Fruit fly (Drosophila melanogaster) whole organism, embryonic: ENCODE measurements around the gene Abca3.

Experiments
- Bgb ChIP-seq: fragments of 200-800 bp; sonication (Bioruptor generic); IDR thresholded peaks from 2 replicates; pipeline ENCODE4 v1.3.6; 2022; ENCODE audit warnings: missing biosample characterization, missing genetic modification characterization; ENCODE audit not compliant: partially characterized antibody
- CG10147 ChIP-seq: fragments of 200-800 bp; sonication (Bioruptor generic); optimal IDR thresholded peaks from 2 replicates; lab custom pipeline; 2019; ENCODE audit warnings: missing biosample characterization, mild to moderate bottlenecking, missing genetic modification characterization, moderate library complexity
- CG10654 ChIP-seq: fragments of 200-800 bp; sonication (Bioruptor generic); optimal IDR thresholded peaks from 2 replicates; lab custom pipeline; 2016; ENCODE audit warnings: missing biosample characterization, missing genetic modification characterization
- CG10959 ChIP-seq: fragments of 200-800 bp; sonication (Bioruptor generic); IDR thresholded peaks from 2 replicates; pipeline ENCODE4 v1.3.6; 2022; ENCODE audit warnings: missing biosample characterization, missing genetic modification characterization
- CG11560 ChIP-seq: fragments of 200-800 bp; sonication (Bioruptor generic); IDR thresholded peaks from 3 replicates; pipeline ENCODE4 v1.3.6; 2022; ENCODE audit warnings: missing biosample characterization, missing genetic modification characterization
- CG1233 ChIP-seq: fragments of 200-800 bp; sonication (Bioruptor generic); optimal IDR thresholded peaks from 4 replicates; lab custom pipeline; 2018; ENCODE audit warnings: missing biosample characterization, mild to moderate bottlenecking, missing genetic modification characterization
- CG16863 ChIP-seq: fragments of 200-800 bp; sonication (Bioruptor generic); optimal IDR thresholded peaks from 3 replicates; lab custom pipeline; 2016; ENCODE audit warnings: missing biosample characterization, missing genetic modification characterization
- CG17359 ChIP-seq: fragments of 200-800 bp; sonication (Bioruptor generic); optimal IDR thresholded peaks from 3 replicates; lab custom pipeline; 2018; ENCODE audit warnings: missing biosample characterization, mild to moderate bottlenecking, missing genetic modification characterization, moderate library complexity
- CG2120 ChIP-seq: fragments of 200-800 bp; sonication (Bioruptor generic); optimal IDR thresholded peaks from 3 replicates; lab custom pipeline; 2016; ENCODE audit warnings: missing biosample characterization, missing genetic modification characterization
- CG2129 ChIP-seq: fragments of 200-800 bp; sonication (Bioruptor generic); IDR thresholded peaks from 2 replicates; pipeline ENCODE4 v1.3.6; 2022; ENCODE audit warnings: missing biosample characterization, missing genetic modification characterization; ENCODE audit not compliant: partially characterized antibody
- CG30431 ChIP-seq: fragments of 200-800 bp; sonication (Bioruptor generic); optimal IDR thresholded peaks from 2 replicates; lab custom pipeline; 2017; ENCODE audit warnings: missing biosample characterization, missing genetic modification characterization
- CG31441 ChIP-seq: fragments of 200-800 bp; sonication (Bioruptor generic); IDR thresholded peaks from 2 replicates; pipeline ENCODE4 v1.3.6; 2022; ENCODE audit warnings: missing biosample characterization, missing genetic modification characterization
- CG33213 ChIP-seq: fragments of 200-800 bp; sonication (Bioruptor generic); optimal IDR thresholded peaks from 3 replicates; lab custom pipeline; 2016; ENCODE audit warnings: missing biosample characterization, missing genetic modification characterization
- CG5953 ChIP-seq: fragments of 200-800 bp; sonication (Bioruptor generic); IDR thresholded peaks from 2 replicates; pipeline ENCODE4 v1.3.6; 2022; ENCODE audit warnings: missing biosample characterization, missing genetic modification characterization
- CG7745 ChIP-seq: fragments of 200-800 bp; sonication (Bioruptor generic); optimal IDR thresholded peaks from 2 replicates; lab custom pipeline; 2018; ENCODE audit warnings: missing biosample characterization, mild to moderate bottlenecking, missing genetic modification characterization, moderate library complexity
- CG9727 ChIP-seq: fragments of 200-800 bp; sonication (Bioruptor generic); optimal IDR thresholded peaks from 3 replicates; lab custom pipeline; 2017; ENCODE audit warnings: missing biosample characterization, mild to moderate bottlenecking, missing genetic modification characterization
- CoRest ChIP-seq: fragments of 200-800 bp; sonication (Bioruptor generic); optimal IDR thresholded peaks from 3 replicates; lab custom pipeline; 2018; ENCODE audit warnings: missing biosample characterization, mild to moderate bottlenecking, missing genetic modification characterization, moderate library complexity
- Dfd ChIP-seq, 2 experiments: fragments of >200 bp; optimal IDR thresholded peaks; 2 replicates each; lab custom pipeline; 2017; ENCODE audit warnings: missing biosample characterization in 2 of 2, missing genetic modification characterization in 2 of 2
- Doc3 ChIP-seq: fragments of 200-800 bp; sonication (Bioruptor generic); IDR thresholded peaks from 3 replicates; pipeline ENCODE4 v1.3.6; 2022; ENCODE audit warnings: missing biosample characterization, missing genetic modification characterization; ENCODE audit not compliant: partially characterized antibody
- Dref ChIP-seq: fragments of 200-800 bp; sonication (Bioruptor generic); IDR thresholded peaks from 2 replicates; pipeline ENCODE4 v1.3.6; 2022; ENCODE audit warnings: missing biosample characterization, missing genetic modification characterization
- Eip74EF ChIP-seq, 2 experiments: fragments of 200-800 bp in 1 of 2; fragments of >200 bp in 1 of 2; sonication (Bioruptor generic) in 1 of 2; optimal IDR thresholded peaks; 2 replicates each; lab custom pipeline; 2017 to 2019; ENCODE audit warnings: missing biosample characterization in 2 of 2, missing genetic modification characterization in 2 of 2, mild to moderate bottlenecking in 1 of 2, moderate library complexity in 1 of 2
- Elba2 ChIP-seq: fragments of 200-800 bp; sonication (Bioruptor generic); optimal IDR thresholded peaks from 3 replicates; lab custom pipeline; 2016; ENCODE audit warnings: missing biosample characterization, missing genetic modification characterization
- Fer2 ChIP-seq: fragments of 200-800 bp; sonication (Bioruptor generic); optimal IDR thresholded peaks from 2 replicates; lab custom pipeline; 2018; ENCODE audit warnings: missing biosample characterization, mild to moderate bottlenecking, missing genetic modification characterization, moderate library complexity
- Gug ChIP-seq: fragments of 200-800 bp; sonication (Bioruptor generic); IDR thresholded peaks from 4 replicates; pipeline ENCODE4 v1.3.6; 2022; ENCODE audit warnings: missing biosample characterization, missing genetic modification characterization
- Hr78 ChIP-seq, 2 experiments: fragments of 200-800 bp in 1 of 2; fragments of >200 bp in 1 of 2; sonication (Bioruptor generic) in 1 of 2; optimal IDR thresholded peaks; 2 replicates each; lab custom pipeline; 2017 to 2019; ENCODE audit warnings: missing biosample characterization in 2 of 2, missing genetic modification characterization in 2 of 2, mild to moderate bottlenecking in 1 of 2, moderate library complexity in 1 of 2
- Mes4 ChIP-seq: fragments of 200-800 bp; sonication (Bioruptor generic); optimal IDR thresholded peaks from 2 replicates; lab custom pipeline; 2016; ENCODE audit warnings: missing biosample characterization, missing genetic modification characterization
- Nf-YC ChIP-seq: fragments of 200-800 bp; optimal IDR thresholded peaks from 3 replicates; lab custom pipeline; 2019; ENCODE audit warnings: missing biosample characterization, mild to moderate bottlenecking, missing genetic modification characterization, moderate library complexity
- Scr ChIP-seq: fragments of 200-800 bp; sonication (Bioruptor generic); IDR thresholded peaks from 2 replicates; pipeline ENCODE4 v1.3.6; 2022; ENCODE audit warnings: missing biosample characterization, missing genetic modification characterization; ENCODE audit not compliant: partially characterized antibody
- Side ChIP-seq: fragments of 200-800 bp; sonication (Bioruptor generic); optimal IDR thresholded peaks from 2 replicates; lab custom pipeline; 2016; ENCODE audit warnings: missing biosample characterization, missing genetic modification characterization
- al ChIP-seq: fragments of 200-800 bp; sonication (Bioruptor generic); IDR thresholded peaks from 2 replicates; pipeline ENCODE4 v1.3.6; 2022; ENCODE audit warnings: missing biosample characterization, missing genetic modification characterization
- bigmax ChIP-seq: fragments of 200-800 bp; sonication (Bioruptor generic); optimal IDR thresholded peaks from 2 replicates; lab custom pipeline; 2018; ENCODE audit warnings: missing biosample characterization, mild to moderate bottlenecking, missing genetic modification characterization
- btn ChIP-seq: fragments of 200-800 bp; sonication (Bioruptor generic); optimal IDR thresholded peaks from 2 replicates; lab custom pipeline; 2016; ENCODE audit warnings: missing biosample characterization, missing genetic modification characterization
- cato ChIP-seq: fragments of 200-800 bp; sonication (Bioruptor generic); optimal IDR thresholded peaks from 2 replicates; lab custom pipeline; 2016; ENCODE audit warnings: missing biosample characterization, missing genetic modification characterization, borderline replicate concordance
- cg ChIP-seq: fragments of 200-800 bp; sonication (Bioruptor generic); optimal IDR thresholded peaks from 3 replicates; lab custom pipeline; 2019; ENCODE audit warnings: missing biosample characterization, mild to moderate bottlenecking, missing genetic modification characterization, moderate library complexity
- corto ChIP-seq: fragments of 200-800 bp; sonication (Bioruptor generic); optimal IDR thresholded peaks from 2 replicates; lab custom pipeline; 2016; ENCODE audit warnings: missing biosample characterization, mild to moderate bottlenecking, missing genetic modification characterization, moderate library complexity
- crp ChIP-seq, 2 experiments: fragments of 200-800 bp; sonication (Bioruptor generic); optimal IDR thresholded peaks; 2 replicates in 1 of 2; 3 replicates in 1 of 2; lab custom pipeline; 2017; ENCODE audit warnings: missing biosample characterization in 2 of 2, missing genetic modification characterization in 2 of 2, mild to moderate bottlenecking in 1 of 2, moderate library complexity in 1 of 2
- da ChIP-seq: fragments of 200-800 bp; sonication (Bioruptor generic); optimal IDR thresholded peaks from 2 replicates; lab custom pipeline; 2016; ENCODE audit warnings: missing biosample characterization, missing genetic modification characterization
- dati ChIP-seq: fragments of 200-800 bp; sonication (Bioruptor generic); IDR thresholded peaks from 2 replicates; pipeline ENCODE4 v1.3.6; 2022; ENCODE audit warnings: missing biosample characterization, missing genetic modification characterization
- ems ChIP-seq: fragments of 200-800 bp; sonication (Bioruptor generic); optimal IDR thresholded peaks from 3 replicates; lab custom pipeline; 2016; ENCODE audit warnings: missing biosample characterization, missing genetic modification characterization
- maf-S ChIP-seq: fragments of 200-800 bp; sonication (Bioruptor generic); optimal IDR thresholded peaks from 2 replicates; lab custom pipeline; 2016; ENCODE audit warnings: missing biosample characterization, missing genetic modification characterization
- pb ChIP-seq: fragments of 200-800 bp; sonication (Bioruptor generic); optimal IDR thresholded peaks from 3 replicates; lab custom pipeline; 2016; ENCODE audit warnings: missing biosample characterization, missing genetic modification characterization
- pnt ChIP-seq: fragments of 200-800 bp; sonication (Bioruptor generic); optimal IDR thresholded peaks from 3 replicates; lab custom pipeline; 2016; ENCODE audit warnings: missing biosample characterization, missing genetic modification characterization
- pzg ChIP-seq: fragments of 200-800 bp; sonication (Bioruptor generic); optimal IDR thresholded peaks from 3 replicates; lab custom pipeline; 2018; ENCODE audit warnings: missing biosample characterization, mild to moderate bottlenecking, missing genetic modification characterization, moderate library complexity
- sens-2 ChIP-seq: fragments of 200-800 bp; sonication (Bioruptor generic); IDR thresholded peaks from 2 replicates; pipeline ENCODE4 v1.3.6; 2022; ENCODE audit warnings: missing biosample characterization, missing genetic modification characterization
- tna ChIP-seq: fragments of 200-800 bp; sonication (Bioruptor generic); IDR thresholded peaks from 2 replicates; pipeline ENCODE4 v1.3.6; 2022; ENCODE audit warnings: missing biosample characterization, missing genetic modification characterization; ENCODE audit not compliant: partially characterized antibody
- tx ChIP-seq: fragments of 200-800 bp; sonication (Bioruptor generic); optimal IDR thresholded peaks from 2 replicates; lab custom pipeline; 2016; ENCODE audit warnings: missing biosample characterization, missing genetic modification characterization
- usp ChIP-seq: fragments of >200 bp; optimal IDR thresholded peaks from 2 replicates; lab custom pipeline; 2017; ENCODE audit warnings: missing biosample characterization, missing genetic modification characterization
- z ChIP-seq: fragments of 200-800 bp; sonication (Bioruptor generic); IDR thresholded peaks from 3 replicates; pipeline ENCODE4 v1.3.6; 2022; ENCODE audit warnings: missing biosample characterization, missing genetic modification characterization
- zf30C ChIP-seq: fragments of 200-800 bp; sonication (Bioruptor generic); optimal IDR thresholded peaks from 3 replicates; lab custom pipeline; 2018; ENCODE audit warnings: missing biosample characterization, mild to moderate bottlenecking, missing genetic modification characterization
- zfh2 ChIP-seq: fragments of 200-800 bp; sonication (Bioruptor generic); optimal IDR thresholded peaks from 2 replicates; lab custom pipeline; 2016; ENCODE audit warnings: missing biosample characterization, missing genetic modification characterization

Gene Abca3

dm6 chrX:21322289-21322981 lies 16.0 kb upstream of the Abca3 start (continued):
- TF ChIP-seq cg (GFP tag; lab: Kevin White, UChicago) = no peak
- TF ChIP-seq cato (GFP tag; lab: Kevin White, UChicago) = no peak
- no peak for TF ChIP-seq Gug
- TF ChIP-seq pnt = no peak
- TF ChIP-seq Elba2 (GFP tag; lab: Kevin White, UChicago) = no peak
- TF ChIP-seq Mes4 = no peak
- no peak for TF ChIP-seq CG10654
- peak; percentile 65 for TF ChIP-seq CG17359 (tag; lab: Kevin White, UChicago)
- peak; percentile 81 for TF ChIP-seq CG31441 (GFP tag; lab: Robert Waterston, UW)
- TF ChIP-seq tx (GFP tag; lab: Kevin White, UChicago) = no peak
- no peak for TF ChIP-seq Doc3
- no peak for TF ChIP-seq pb (GFP tag; lab: Kevin White, UChicago)
- TF ChIP-seq Eip74EF (GFP tag; optimal IDR thresholded peaks at IDR 0.05; lab: Kevin White, UChicago) = no peak
- TF ChIP-seq CG9727 (GFP tag; lab: Kevin White, UChicago) = peak; percentile 15
- TF ChIP-seq Scr = no peak
- no peak for TF ChIP-seq CG5953 (GFP tag; lab: Robert Waterston, UW)
- no peak for TF ChIP-seq ems (GFP tag; lab: Kevin White, UChicago)
- TF ChIP-seq Side (GFP tag; lab: Kevin White, UChicago) = no peak
- TF ChIP-seq pzg (GFP tag; lab: Kevin White, UChicago) = no peak
- TF ChIP-seq sens-2 = no peak
- no peak for TF ChIP-seq Dfd (GFP tag; optimal IDR thresholded peaks at IDR 0.05; lab: Kevin White, UChicago)
- TF ChIP-seq Fer2 (tag; lab: Kevin White, UChicago) = peak; percentile 44
- TF ChIP-seq CG10147 = peak; percentile 54
- no peak for TF ChIP-seq CG11560 (tag; lab: Robert Waterston, UW)
- TF ChIP-seq al (GFP tag; lab: Robert Waterston, UW) = peak; percentile 7; the same call in 1 of the 2 replicates
- no peak for TF ChIP-seq crp (GFP tag; optimal IDR thresholded peaks at IDR 0.05; lab: Kevin White, UChicago)
- TF ChIP-seq CG7745 = no peak
- TF ChIP-seq zf30C (GFP tag; lab: Kevin White, UChicago) = no peak
- peak; percentile 65 for TF ChIP-seq Nf-YC
- TF ChIP-seq CG10959 (GFP tag; lab: Robert Waterston, UW) = no peak
- no peak for TF ChIP-seq maf-S (GFP tag; lab: Kevin White, UChicago)
- no peak for TF ChIP-seq tna (GFP tag; lab: Robert Waterston, UW)
- TF ChIP-seq Hr78 (GFP tag; optimal IDR thresholded peaks at IDR 0.05; lab: Kevin White, UChicago) = peak in 1 of 2 experiments; percentile 88
- no peak for TF ChIP-seq da (GFP tag; lab: Kevin White, UChicago)
- no peak for TF ChIP-seq bigmax
- no peak for TF ChIP-seq CG33213 (GFP tag; lab: Kevin White, UChicago)
- TF ChIP-seq CG1233 (GFP tag; lab: Kevin White, UChicago) = peak; percentile 56
- no peak for TF ChIP-seq usp (GFP tag; lab: Kevin White, UChicago)
- no peak for TF ChIP-seq corto (GFP tag; lab: Kevin White, UChicago)
- no peak for TF ChIP-seq CG2120 (GFP tag; lab: Kevin White, UChicago)
- TF ChIP-seq dati (GFP tag; lab: Robert Waterston, UW) = no peak
- TF ChIP-seq CG30431 (GFP tag; lab: Kevin White, UChicago) = no peak
- TF ChIP-seq z (GFP tag; lab: Robert Waterston, UW) = no peak
- TF ChIP-seq zfh2 (GFP tag; lab: Kevin White, UChicago) = no peak
- no peak for TF ChIP-seq CoRest (tag; lab: Kevin White, UChicago)
- TF ChIP-seq CG2129 (GFP tag; lab: Robert Waterston, UW) = no peak
- no peak for TF ChIP-seq btn (GFP tag; lab: Kevin White, UChicago)
- TF ChIP-seq CG16863 = no peak
- no peak for TF ChIP-seq Dref
- TF ChIP-seq Bgb = no peak
